Fruit fly (Drosophila melanogaster) S2 (cell line): ENCODE results near the gene CG33700.

ENCODE experiments used
- CG8478 ChIP-seq: fragments of >200 bp; optimal IDR thresholded peaks from 2 replicates; lab custom pipeline; 2018
- CTCF ChIP-seq, 2 experiments: fragments of >200 bp; optimal IDR thresholded peaks; 2 replicates each; lab custom pipeline; 2018

Gene CG33700

DNA sequence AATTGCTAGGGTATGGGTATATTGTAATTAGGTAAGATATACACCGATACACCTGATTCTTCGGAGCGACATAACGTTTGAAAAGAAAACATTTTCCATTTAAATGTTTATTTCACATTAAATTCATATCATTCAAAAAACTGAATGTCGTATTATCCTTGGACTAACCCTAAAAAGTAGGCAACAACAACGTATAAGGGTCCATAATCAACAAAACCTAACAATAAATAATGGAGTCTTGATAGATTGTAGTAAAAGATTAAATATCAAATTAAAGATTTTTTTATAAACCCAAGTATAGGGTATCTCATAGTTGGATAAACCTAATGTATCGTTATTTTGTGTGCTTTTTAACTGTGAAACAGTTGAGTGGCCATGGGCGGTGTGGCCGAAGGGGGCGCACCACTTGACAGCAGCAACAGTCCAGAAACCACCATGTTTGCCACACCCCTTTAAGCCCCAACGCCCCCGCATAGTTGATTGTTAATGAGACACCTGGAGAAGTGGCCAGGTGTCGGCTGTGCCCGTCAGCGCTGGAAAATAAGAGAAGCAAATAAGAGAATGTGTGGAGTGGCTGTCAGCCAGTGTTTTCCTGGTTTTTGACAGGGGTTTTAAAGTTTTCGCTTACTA is 57.0 kb downstream of the CG33700 start:
- no peak for TF ChIP-seq CG8478 (lab: Kevin White, UChicago)
- no peak for TF ChIP-seq CTCF (optimal IDR thresholded peaks at IDR 0.05; lab: Kevin White, UChicago)

dm6 chr3L:9467763-9468206 is 57.6 kb downstream of the CG33700 start:
- TF ChIP-seq CTCF (optimal IDR thresholded peaks at IDR 0.05; lab: Kevin White, UChicago) (no peak), CG8478 (lab: Kevin White, UChicago) (no peak)

DNA sequence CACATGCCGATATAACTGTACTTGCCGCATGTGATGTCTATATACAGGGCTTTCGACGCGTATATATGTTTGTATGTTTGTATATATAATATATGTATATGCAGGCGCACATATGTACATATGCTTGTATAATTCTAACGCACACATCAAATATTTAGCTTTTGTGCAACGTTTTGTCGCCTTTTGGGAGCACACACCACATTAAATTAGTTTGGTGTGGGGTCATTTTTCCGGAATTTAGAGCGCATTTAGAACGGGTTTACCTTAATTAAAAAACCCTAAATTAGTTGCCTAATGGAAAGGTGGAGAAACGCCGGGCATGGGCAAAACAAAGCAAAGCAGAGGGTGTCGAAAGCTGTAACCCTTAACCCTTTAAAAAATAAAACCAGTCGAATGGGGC is 58.1 kb downstream of the CG33700 start:
- no peak for TF ChIP-seq CG8478 (lab: Kevin White, UChicago)
- no peak for TF ChIP-seq CTCF (optimal IDR thresholded peaks at IDR 0.05; lab: Kevin White, UChicago)

dm6 chr3L:9466595-9466994 is 58.7 kb downstream of the CG33700 start:
- TF ChIP-seq CG8478 (lab: Kevin White, UChicago) (no peak), CTCF (optimal IDR thresholded peaks at IDR 0.05; lab: Kevin White, UChicago) (no peak)

- TF ChIP-seq CTCF (optimal IDR thresholded peaks at IDR 0.05; lab: Kevin White, UChicago), result no peak
- no peak for TF ChIP-seq CG8478 (lab: Kevin White, UChicago)
Observed at dm6 chr3L:9465652-9466244, 59.6 kb downstream of the CG33700 start.
